Worm (Caenorhabditis elegans): Measurements from ENCODE around the gene far-2.

DNA sequence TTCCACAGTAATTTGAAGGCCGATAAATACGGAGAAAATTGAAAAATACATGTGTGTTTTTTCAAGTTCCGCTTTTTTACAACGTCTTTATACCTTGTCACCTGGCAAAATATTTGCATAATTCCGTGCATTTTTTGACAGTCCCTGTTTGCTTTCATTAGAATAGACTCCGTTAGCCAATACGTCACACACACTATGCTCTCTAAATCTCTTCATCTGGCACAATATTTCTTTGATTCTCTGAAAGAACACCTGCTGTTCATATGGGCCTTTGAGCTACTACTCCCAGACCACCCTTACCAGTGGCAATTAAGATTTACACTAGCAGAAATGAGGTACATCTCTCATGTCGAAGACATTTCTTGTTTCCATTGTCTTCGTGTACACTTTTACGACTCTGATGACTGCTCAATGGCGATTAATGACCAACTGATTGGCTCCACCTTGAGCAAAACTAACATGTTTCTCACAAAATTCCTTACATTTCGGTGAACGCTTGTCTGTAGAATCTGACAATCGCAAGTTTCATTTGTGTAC is 36.8 kb downstream of the far-2 start, which contains the start of gene grl-11:
- no peak for TF ChIP-seq ztf-1 (GFP tag; conservative IDR thresholded peaks at IDR 0.05)
- no peak for TF ChIP-seq mdl-1 (tag; optimal IDR thresholded peaks at IDR 0.05)
- TF ChIP-seq egl-27 (tag; optimal IDR thresholded peaks at IDR 0.05): no peak
- TF ChIP-seq ztf-4 (tag; optimal IDR thresholded peaks at IDR 0.05): no peak
- TF ChIP-seq snpc-4 (tag; optimal IDR thresholded peaks at IDR 0.05): no peak
- TF ChIP-seq lsy-2 (tag; optimal IDR thresholded peaks at IDR 0.05): no peak
- TF ChIP-seq unc-62 (GFP tag; optimal IDR thresholded peaks at IDR 0.05): no peak
- no peak for TF ChIP-seq unc-55 (GFP tag; optimal IDR thresholded peaks at IDR 0.05)

Measured in whole organism, L2 larva.